Fruit fly (Drosophila melanogaster): ENCODE data around the gene CG16782.
A peak's percentile ranks its signal among the peaks of the same experiment; 100 is the strongest.

The CG16782 gene

dm6 chrX:3482119-3483014 is 22.3 kb upstream of the CG16782 start, which contains the start of the genes CG10804 and CG10802 (continued):
- TF ChIP-seq unc-4 (GFP tag; IDR thresholded peaks at IDR 0.05; ENCODE audit: partially characterized antibody) (peak; percentile 64), HmgD (GFP tag; optimal IDR thresholded peaks at IDR 0.05) (peak; percentile 82), CG4854 (GFP tag; optimal IDR thresholded peaks at IDR 0.05) (peak; percentile 50)

DNA sequence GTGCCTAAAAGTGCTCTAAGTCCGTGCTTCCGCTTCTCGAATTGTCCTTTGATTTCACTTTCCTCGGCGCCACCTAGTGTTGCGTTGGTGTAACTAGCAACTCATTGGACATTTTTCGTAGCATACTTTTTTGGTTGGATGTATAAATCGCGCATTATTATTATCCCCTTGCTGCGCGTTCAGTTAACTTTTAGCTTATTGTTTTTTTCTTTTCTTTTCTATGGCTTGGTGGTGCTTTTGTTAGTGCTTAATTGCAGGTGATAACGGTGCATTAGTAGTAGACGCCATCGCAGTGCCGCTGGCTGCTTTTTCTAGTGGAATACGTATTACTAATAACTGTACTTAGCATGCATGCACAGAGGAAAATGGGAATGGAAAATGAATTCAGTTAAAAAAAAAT is 21.0 kb upstream of the CG16782 start:
- TF ChIP-seq CG15514 (GFP tag; optimal IDR thresholded peaks at IDR 0.05): peak; percentile 12
- peak; percentile 15; the same call in 1 of the 2 replicates for TF ChIP-seq E2f1 (GFP tag; IDR thresholded peaks at IDR 0.05)
- no peak for TF ChIP-seq CG15601 (tag; optimal IDR thresholded peaks at IDR 0.05)
- peak; percentile 7 for TF ChIP-seq Sox100B (GFP tag; optimal IDR thresholded peaks at IDR 0.05)
- TF ChIP-seq Hr51 (GFP tag; optimal IDR thresholded peaks at IDR 0.05): peak in 1 of 2 experiments; percentile 8
- peak; percentile 44 for TF ChIP-seq stwl (tag; optimal IDR thresholded peaks at IDR 0.05)
- 0 out of 2 replicates have a peak, but pooled peaks have one; percentile 12 for TF ChIP-seq rib (GFP tag; IDR thresholded peaks at IDR 0.05)
- TF ChIP-seq chm (GFP tag; IDR thresholded peaks at IDR 0.05): 0 out of 2 replicates have a peak, but pooled peaks have one; percentile 26
- peak; percentile 29; the same call in 1 of the 2 replicates for TF ChIP-seq amos (GFP tag; IDR thresholded peaks at IDR 0.05; ENCODE audit: partially characterized antibody)
- TF ChIP-seq ssp (GFP tag; IDR thresholded peaks at IDR 0.05): no peak
- TF ChIP-seq CG17385 (GFP tag; optimal IDR thresholded peaks at IDR 0.05): no peak
- TF ChIP-seq Trl (optimal IDR thresholded peaks at IDR 0.05): no peak
- no peak for TF ChIP-seq Trl (GFP tag; optimal IDR thresholded peaks at IDR 0.05)
- TF ChIP-seq Eip74EF (GFP tag; optimal IDR thresholded peaks at IDR 0.05): no peak
- TF ChIP-seq en (GFP tag; optimal IDR thresholded peaks at IDR 0.05): no peak
- no peak for TF ChIP-seq CG6765 (GFP tag; optimal IDR thresholded peaks at IDR 0.05)
- no peak for TF ChIP-seq tx (GFP tag; optimal IDR thresholded peaks at IDR 0.05)
- TF ChIP-seq phol (tag; optimal IDR thresholded peaks at IDR 0.05): no peak
- TF ChIP-seq Lhr (GFP tag; optimal IDR thresholded peaks at IDR 0.05): peak; percentile 9
- 0 out of 3 replicates have a peak, but pooled peaks have one; percentile 5 for TF ChIP-seq row (GFP tag; IDR thresholded peaks at IDR 0.05)
- 0 out of 2 replicates have a peak, but pooled peaks have one; percentile 15 for TF ChIP-seq Rfx (GFP tag; IDR thresholded peaks at IDR 0.05)
- TF ChIP-seq Dip2 (GFP tag; IDR thresholded peaks at IDR 0.05): peak; percentile 82
- peak; percentile 45; the same call in 1 of the 3 replicates for TF ChIP-seq ci (GFP tag; IDR thresholded peaks at IDR 0.05)
- peak; percentile 14 for TF ChIP-seq Med (GFP tag)
- no peak for TF ChIP-seq MBD-R2 (GFP tag; IDR thresholded peaks at IDR 0.05)
- no peak for TF ChIP-seq ttk (GFP tag; IDR thresholded peaks at IDR 0.05)
- peak; percentile 94 for TF ChIP-seq CTCF (GFP tag; optimal IDR thresholded peaks at IDR 0.05)
- TF ChIP-seq CG10979 (tag; optimal IDR thresholded peaks at IDR 0.05): peak; percentile 99
- peak; percentile 17 for TF ChIP-seq CG8388 (GFP tag; optimal IDR thresholded peaks at IDR 0.05)
- TF ChIP-seq caup (GFP tag; optimal IDR thresholded peaks at IDR 0.05; ENCODE audit: severe bottlenecking): no peak
- TF ChIP-seq Nf-YB (GFP tag; optimal IDR thresholded peaks at IDR 0.05): no peak
- TF ChIP-seq CG4854 (GFP tag; optimal IDR thresholded peaks at IDR 0.05): no peak
- 0 out of 2 replicates have a peak, but pooled peaks have one; percentile 8 for TF ChIP-seq CG42726 (GFP tag; IDR thresholded peaks at IDR 0.05; ENCODE audit: partially characterized antibody)
- peak; percentile 88 for TF ChIP-seq CG9437 (GFP tag; optimal IDR thresholded peaks at IDR 0.05)
- TF ChIP-seq CG17359 (tag; optimal IDR thresholded peaks at IDR 0.05): peak; percentile 19
- TF ChIP-seq CG2199 (GFP tag; IDR thresholded peaks at IDR 0.05): peak; percentile 84; the same call in 2 of the 3 replicates
- TF ChIP-seq Dll (GFP tag; IDR thresholded peaks at IDR 0.05; ENCODE audit: partially characterized antibody): no peak
- peak; percentile 14 for TF ChIP-seq sens (GFP tag)
- no peak for TF ChIP-seq CG10209 (GFP tag; optimal IDR thresholded peaks at IDR 0.05)
- no peak for TF ChIP-seq CG8281 (tag; optimal IDR thresholded peaks at IDR 0.05)
- TF ChIP-seq Blimp-1 (GFP tag; optimal IDR thresholded peaks at IDR 0.05): peak; percentile 15
- no peak for TF ChIP-seq CG34224 (GFP tag; IDR thresholded peaks at IDR 0.05; ENCODE audit: partially characterized antibody)
